Worm (Caenorhabditis elegans) whole organism, L2 larva: Measurements from ENCODE around the gene gly-5.

Experiments
- C34F6.9 ChIP-seq: fragments of 150-350 bp; optimal IDR thresholded peaks from 2 replicates; lab custom pipeline; 2014; ENCODE audit warnings: missing biosample characterization, missing genetic modification characterization
- R02D3.7 ChIP-seq: fragments of 150-350 bp; optimal IDR thresholded peaks from 2 replicates; lab custom pipeline; 2014; ENCODE audit warnings: missing biosample characterization, missing genetic modification characterization
- Y55F3AM.14 ChIP-seq: fragments of 200-800 bp; sonication (Bioruptor generic); optimal IDR thresholded peaks from 2 replicates; lab custom pipeline; 2018; ENCODE audit warnings: mild to moderate bottlenecking, missing genetic modification characterization, missing compliant biosample characterization
- alr-1 ChIP-seq: fragments of 150-350 bp; optimal IDR thresholded peaks from 2 replicates; lab custom pipeline; 2014; ENCODE audit warnings: missing biosample characterization, missing genetic modification characterization
- blmp-1 ChIP-seq: sonication (generic microtip); optimal IDR thresholded peaks from 2 replicates; lab custom pipeline; 2017; ENCODE audit warnings: missing genetic modification characterization, mild to moderate bottlenecking, missing compliant biosample characterization, antibody characterized with exemption, moderate library complexity; ENCODE audit not compliant: insufficient read depth
- ceh-16 ChIP-seq: fragments of 150-350 bp; optimal IDR thresholded peaks from 2 replicates; lab custom pipeline; 2014; ENCODE audit warnings: missing biosample characterization, missing genetic modification characterization
- ceh-82 ChIP-seq: fragments of 150-350 bp; optimal IDR thresholded peaks from 2 replicates; lab custom pipeline; 2014; ENCODE audit warnings: missing biosample characterization, missing genetic modification characterization
- crh-2 ChIP-seq: sonication (generic microtip); optimal IDR thresholded peaks from 2 replicates; lab custom pipeline; 2017; ENCODE audit warnings: missing biosample characterization, missing genetic modification characterization
- dmd-4 ChIP-seq: sonication (generic microtip); optimal IDR thresholded peaks from 2 replicates; lab custom pipeline; 2017; ENCODE audit warnings: missing biosample characterization, missing genetic modification characterization
- egl-27 ChIP-seq: sonication (generic microtip); optimal IDR thresholded peaks from 3 replicates; lab custom pipeline; 2017; ENCODE audit warnings: missing biosample characterization, missing genetic modification reagents, missing genetic modification characterization
- elt-3 ChIP-seq: sonication (generic microtip); optimal IDR thresholded peaks from 2 replicates; lab custom pipeline; 2017; ENCODE audit warnings: missing biosample characterization, missing genetic modification characterization
- fos-1 ChIP-seq: fragments of 150-350 bp; optimal IDR thresholded peaks from 2 replicates; lab custom pipeline; 2014; ENCODE audit warnings: missing biosample characterization, missing genetic modification characterization
- lin-11 ChIP-seq: fragments of 150-350 bp; sonication (generic microtip); optimal IDR thresholded peaks from 2 replicates; lab custom pipeline; 2014; ENCODE audit warnings: missing biosample characterization, missing genetic modification characterization, inconsistent platforms, mixed read lengths
- lin-13 ChIP-seq: fragments of 150-350 bp; optimal IDR thresholded peaks from 2 replicates; lab custom pipeline; 2014; ENCODE audit warnings: missing biosample characterization, missing genetic modification reagents, missing genetic modification characterization
- lin-39 ChIP-seq: fragments of 150-350 bp; optimal IDR thresholded peaks from 2 replicates; lab custom pipeline; 2014; ENCODE audit warnings: missing biosample characterization, missing genetic modification reagents, missing genetic modification characterization
- mab-5 ChIP-seq: fragments of 150-350 bp; optimal IDR thresholded peaks from 2 replicates; lab custom pipeline; 2014; ENCODE audit warnings: missing biosample characterization, missing genetic modification characterization
- mbf-1 ChIP-seq: sonication (generic microtip); optimal IDR thresholded peaks from 2 replicates; lab custom pipeline; 2017; ENCODE audit warnings: missing biosample characterization, missing genetic modification characterization
- nhr-11 ChIP-seq: fragments of 150-350 bp; optimal IDR thresholded peaks from 2 replicates; lab custom pipeline; 2014; ENCODE audit warnings: missing biosample characterization, missing genetic modification characterization
- nhr-129 ChIP-seq: fragments of 150-350 bp; optimal IDR thresholded peaks from 2 replicates; lab custom pipeline; 2014; ENCODE audit warnings: missing biosample characterization, missing genetic modification characterization
- nhr-21 ChIP-seq: fragments of 150-350 bp; optimal IDR thresholded peaks from 2 replicates; lab custom pipeline; 2014; ENCODE audit warnings: missing biosample characterization, missing genetic modification characterization
- nhr-23 ChIP-seq: fragments of 150-350 bp; optimal IDR thresholded peaks from 2 replicates; lab custom pipeline; 2014; ENCODE audit warnings: missing biosample characterization, missing genetic modification reagents, missing genetic modification characterization
- nhr-237 ChIP-seq: fragments of 150-350 bp; optimal IDR thresholded peaks from 2 replicates; lab custom pipeline; 2014; ENCODE audit warnings: missing biosample characterization, missing genetic modification characterization
- nhr-6 ChIP-seq: fragments of 150-350 bp; optimal IDR thresholded peaks from 2 replicates; lab custom pipeline; 2014; ENCODE audit warnings: missing biosample characterization, missing genetic modification characterization
- nhr-77 ChIP-seq: fragments of 150-350 bp; optimal IDR thresholded peaks from 2 replicates; lab custom pipeline; 2014; ENCODE audit warnings: missing biosample characterization, missing genetic modification characterization
- peb-1 ChIP-seq: fragments of 150-350 bp; optimal IDR thresholded peaks from 2 replicates; lab custom pipeline; 2014; ENCODE audit warnings: missing biosample characterization, missing genetic modification characterization
- sem-4 ChIP-seq: fragments of 150-350 bp; optimal IDR thresholded peaks from 2 replicates; lab custom pipeline; 2014; ENCODE audit warnings: missing biosample characterization, missing genetic modification reagents, missing genetic modification characterization
- skn-1 ChIP-seq: sonication (generic microtip); optimal IDR thresholded peaks from 2 replicates; lab custom pipeline; 2017; ENCODE audit warnings: missing biosample characterization, missing genetic modification characterization
- sma-9 ChIP-seq, 2 experiments: fragments of 150-350 bp in 1 of 2; sonication (generic microtip) in 1 of 2; optimal IDR thresholded peaks; 2 replicates each; lab custom pipeline; 2014 to 2016; ENCODE audit warnings: missing genetic modification characterization in 2 of 2, mild to moderate bottlenecking in 1 of 2, missing biosample characterization in 1 of 2, missing compliant biosample characterization in 1 of 2, missing genetic modification reagents in 1 of 2, moderate library complexity in 1 of 2
- snpc-4 ChIP-seq: fragments of 150-350 bp; optimal IDR thresholded peaks from 2 replicates; lab custom pipeline; 2014; ENCODE audit warnings: missing biosample characterization, missing genetic modification characterization
- unc-39 ChIP-seq: fragments of 150-350 bp; optimal IDR thresholded peaks from 2 replicates; lab custom pipeline; 2014; ENCODE audit warnings: missing biosample characterization, missing genetic modification characterization
- unc-55 ChIP-seq: fragments of 150-350 bp; sonication (generic microtip); optimal IDR thresholded peaks from 3 replicates; lab custom pipeline; 2014; ENCODE audit warnings: missing biosample characterization, missing genetic modification reagents, missing genetic modification characterization
- unc-62 ChIP-seq: fragments of 150-350 bp; optimal IDR thresholded peaks from 2 replicates; lab custom pipeline; 2014; ENCODE audit warnings: missing biosample characterization, missing genetic modification reagents, missing genetic modification characterization

gly-5 gene

ce11 chrIII:13187773-13188172 is 583 bp downstream of the gly-5 start (continued):
- TF ChIP-seq peb-1 (tag; lab: Kevin White, UChicago), result no peak
- TF ChIP-seq nhr-77 (tag; lab: Kevin White, UChicago), result no peak
- no peak for TF ChIP-seq Y55F3AM.14

ce11 chrIII:13201079-13201478 is 13.9 kb downstream of the gly-5 start:
- TF ChIP-seq unc-55 (no peak), fos-1 (no peak), elt-3 (tag; lab: Kevin White, UChicago) (no peak), skn-1 (tag; lab: Kevin White, UChicago) (no peak)

ce11 chrIII:13201901-13202300 is 14.7 kb downstream of the gly-5 start:
- TF ChIP-seq nhr-23 (no peak), nhr-6 (no peak)

ce11 chrIII:13204682-13205081 is 17.5 kb downstream of the gly-5 start, which contains the start of gene Y39E4B.11:
TSS of gene Y39E4B.11 (plus strand) at chrIII:13204982.
- TF ChIP-seq mbf-1 (tag; lab: Kevin White, UChicago), result no peak

ce11 chrIII:13208978-13209377 is 21.8 kb downstream of the gly-5 start:
- TF ChIP-seq lin-39 (no peak), fos-1 (no peak), mab-5 (no peak), Y55F3AM.14 (no peak), elt-3 (tag; lab: Kevin White, UChicago) (no peak), dmd-4 (tag; lab: Kevin White, UChicago) (no peak), crh-2 (tag; lab: Kevin White, UChicago) (no peak), C34F6.9 (tag; lab: Kevin White, UChicago) (no peak), lin-13 (GFP tag; lab: Kevin White, UChicago) (no peak), unc-39 (tag; lab: Kevin White, UChicago) (no peak), snpc-4 (tag; lab: Kevin White, UChicago) (no peak)
- TF ChIP-seq, all 48 proteins: peak for 0

- TF ChIP-seq nhr-21 (tag; lab: Kevin White, UChicago) (no peak), ceh-16 (tag; lab: Kevin White, UChicago) (no peak), nhr-129 (tag; lab: Kevin White, UChicago) (no peak), lin-11 (tag; lab: Kevin White, UChicago) (no peak), sem-4 (no peak)
These were observed 25.2 kb downstream of the gly-5 start, which contains the start of gene tsp-3 for ce11 chrIII:13212366-13212765. TSS of gene tsp-3 (plus strand) at chrIII:13212666.

ce11 chrIII:13213111-13213510 is 25.9 kb downstream of the gly-5 start:
- TF ChIP-seq nhr-129 (tag; lab: Kevin White, UChicago) (no peak), sma-9 (GFP tag; optimal IDR thresholded peaks at IDR 0.05; lab: Kevin White, UChicago) (no peak), sma-9 (tag; optimal IDR thresholded peaks at IDR 0.05; lab: Kevin White, UChicago) (no peak), unc-55 (no peak), alr-1 (tag; lab: Kevin White, UChicago) (no peak), egl-27 (tag; lab: Kevin White, UChicago) (no peak), R02D3.7 (tag; lab: Kevin White, UChicago) (no peak), elt-3 (tag; lab: Kevin White, UChicago) (no peak), crh-2 (tag; lab: Kevin White, UChicago) (no peak)

ce11 chrIII:13215682-13216081 is 28.5 kb downstream of the gly-5 start:
- TF ChIP-seq C34F6.9 (tag; lab: Kevin White, UChicago) (peak; percentile 41), snpc-4 (tag; lab: Kevin White, UChicago) (no peak), nhr-237 (tag; lab: Kevin White, UChicago) (no peak), blmp-1 (tag; lab: Kevin White, UChicago) (peak; percentile 58), skn-1 (tag; lab: Kevin White, UChicago) (no peak), lin-11 (tag; lab: Kevin White, UChicago) (no peak), unc-62 (GFP tag; lab: Kevin White, UChicago) (no peak), sem-4 (peak; percentile 29), lin-13 (GFP tag; lab: Kevin White, UChicago) (no peak), ceh-82 (tag; lab: Kevin White, UChicago) (no peak), nhr-11 (tag; lab: Kevin White, UChicago) (no peak), nhr-129 (tag; lab: Kevin White, UChicago) (no peak), fos-1 (no peak), unc-55 (peak; percentile 66), unc-39 (tag; lab: Kevin White, UChicago) (no peak)
